Worm (Caenorhabditis elegans): Measurements from ENCODE around the gene fbxa-105.

- TF ChIP-seq pqm-1 (tag; optimal IDR thresholded peaks at IDR 0.05) (no peak), pag-3 (tag; optimal IDR thresholded peaks at IDR 0.05; ENCODE audit: borderline replicate concordance) (no peak), nhr-11 (tag; optimal IDR thresholded peaks at IDR 0.05) (no peak), zip-5 (tag; optimal IDR thresholded peaks at IDR 0.05) (no peak), pha-2 (tag; optimal IDR thresholded peaks at IDR 0.05) (no peak)
Observed at ce11 chrV:7349541-7349940, 42.3 kb downstream of the fbxa-105 start, which contains the start of gene nhr-149.
